Worm (Caenorhabditis elegans) whole organism, late embryonic: ENCODE data around the gene M7.12.

Experiments used
- C08G9.2 ChIP-seq: sonication (generic microtip); optimal IDR thresholded peaks from 2 replicates; lab custom pipeline; 2016; ENCODE audit warnings: mild to moderate bottlenecking, missing genetic modification characterization, moderate library complexity, missing compliant biosample characterization
- C38D4.7 ChIP-seq: fragments of 200-800 bp; sonication (Bioruptor generic); optimal IDR thresholded peaks from 2 replicates; lab custom pipeline; 2018; ENCODE audit warnings: mild to moderate bottlenecking, missing genetic modification characterization, moderate library complexity, missing compliant biosample characterization
- K09A11.1 ChIP-seq: sonication (generic microtip); optimal IDR thresholded peaks from 2 replicates; lab custom pipeline; 2017; ENCODE audit warnings: antibody characterized with exemption, mild to moderate bottlenecking, missing genetic modification characterization, missing compliant biosample characterization; ENCODE audit not compliant: insufficient read depth
- Y22D7AL.16 ChIP-seq: sonication (generic microtip); optimal IDR thresholded peaks from 2 replicates; lab custom pipeline; 2016; ENCODE audit warnings: missing genetic modification characterization, missing compliant biosample characterization
- ahr-1 ChIP-seq: sonication (generic microtip); optimal IDR thresholded peaks from 2 replicates; lab custom pipeline; 2016; ENCODE audit warnings: missing genetic modification characterization, missing compliant biosample characterization
- ceh-14 ChIP-seq: sonication (generic microtip); optimal IDR thresholded peaks from 2 replicates; lab custom pipeline; 2016; ENCODE audit warnings: missing genotype, missing genetic modification characterization, missing compliant biosample characterization
- ceh-18 ChIP-seq: sonication (generic microtip); optimal IDR thresholded peaks from 2 replicates; lab custom pipeline; 2016; ENCODE audit warnings: missing genetic modification characterization, missing compliant biosample characterization
- ceh-2 ChIP-seq: sonication (generic microtip); optimal IDR thresholded peaks from 2 replicates; lab custom pipeline; 2016; ENCODE audit warnings: missing genotype, missing genetic modification characterization, missing compliant biosample characterization
- ceh-30 ChIP-seq: fragments of 150-350 bp; optimal IDR thresholded peaks from 2 replicates; lab custom pipeline; 2014; ENCODE audit warnings: missing biosample characterization, missing genetic modification characterization
- ceh-48 ChIP-seq: sonication (generic microtip); optimal IDR thresholded peaks from 2 replicates; lab custom pipeline; 2016; ENCODE audit warnings: missing genetic modification characterization, inconsistent platforms, missing compliant biosample characterization
- ceh-6 ChIP-seq: fragments of 200-800 bp; sonication (Bioruptor generic); optimal IDR thresholded peaks from 2 replicates; lab custom pipeline; 2018; ENCODE audit warnings: mild to moderate bottlenecking, missing genetic modification characterization, missing compliant biosample characterization
- che-1 ChIP-seq: sonication (generic microtip); optimal IDR thresholded peaks from 2 replicates; lab custom pipeline; 2016; ENCODE audit warnings: mild to moderate bottlenecking, missing genetic modification characterization, missing compliant biosample characterization
- dmd-4 ChIP-seq: sonication (generic microtip); optimal IDR thresholded peaks from 2 replicates; lab custom pipeline; 2016; ENCODE audit warnings: borderline replicate concordance, missing genetic modification characterization, missing compliant biosample characterization
- dve-1 ChIP-seq: sonication (generic microtip); optimal IDR thresholded peaks from 2 replicates; lab custom pipeline; 2017; ENCODE audit warnings: antibody characterized with exemption, mild to moderate bottlenecking, missing genetic modification characterization, missing compliant biosample characterization
- elt-2 ChIP-seq: sonication (generic microtip); optimal IDR thresholded peaks from 2 replicates; lab custom pipeline; 2016; ENCODE audit warnings: missing genetic modification reagents, missing genetic modification characterization, missing compliant biosample characterization
- ets-4 ChIP-seq: sonication (generic microtip); optimal IDR thresholded peaks from 2 replicates; lab custom pipeline; 2016; ENCODE audit warnings: missing genetic modification characterization, missing compliant biosample characterization
- fax-1 ChIP-seq: sonication (generic microtip); optimal IDR thresholded peaks from 2 replicates; lab custom pipeline; 2016; ENCODE audit warnings: missing genotype, missing genetic modification characterization, missing compliant biosample characterization
- fkh-10 ChIP-seq: fragments of 150-350 bp; optimal IDR thresholded peaks from 2 replicates; lab custom pipeline; 2014; ENCODE audit warnings: missing biosample characterization, missing genetic modification reagents, missing genetic modification characterization
- fkh-6 ChIP-seq: sonication (generic microtip); optimal IDR thresholded peaks from 2 replicates; lab custom pipeline; 2016; ENCODE audit warnings: missing genetic modification characterization, missing compliant biosample characterization
- hlh-15 ChIP-seq: sonication (generic microtip); optimal IDR thresholded peaks from 2 replicates; lab custom pipeline; 2016; ENCODE audit warnings: missing genetic modification characterization, missing compliant biosample characterization
- hlh-6 ChIP-seq: sonication (generic microtip); optimal IDR thresholded peaks from 2 replicates; lab custom pipeline; 2016; ENCODE audit warnings: missing genotype, missing genetic modification characterization, missing compliant biosample characterization
- hlh-8 ChIP-seq: sonication (generic microtip); optimal IDR thresholded peaks from 2 replicates; lab custom pipeline; 2016; ENCODE audit warnings: missing genotype, missing genetic modification characterization, missing compliant biosample characterization
- madf-2 ChIP-seq: sonication (generic microtip); optimal IDR thresholded peaks from 2 replicates; lab custom pipeline; 2017; ENCODE audit warnings: missing genetic modification characterization, missing compliant biosample characterization
- mec-3 ChIP-seq: sonication (generic microtip); optimal IDR thresholded peaks from 2 replicates; lab custom pipeline; 2016; ENCODE audit warnings: borderline replicate concordance, missing genetic modification characterization, missing compliant biosample characterization
- nfya-1 ChIP-seq: sonication (generic microtip); optimal IDR thresholded peaks from 2 replicates; lab custom pipeline; 2017; ENCODE audit warnings: missing genetic modification characterization, mild to moderate bottlenecking, missing compliant biosample characterization, antibody characterized with exemption, moderate library complexity
- nhr-11 ChIP-seq: fragments of 150-350 bp; optimal IDR thresholded peaks from 2 replicates; lab custom pipeline; 2014; ENCODE audit warnings: missing biosample characterization, missing genetic modification characterization
- npax-4 ChIP-seq: sonication (generic microtip); optimal IDR thresholded peaks from 2 replicates; lab custom pipeline; 2016; ENCODE audit warnings: missing genetic modification characterization, missing compliant biosample characterization
- pag-3 ChIP-seq: sonication (generic microtip); optimal IDR thresholded peaks from 2 replicates; lab custom pipeline; 2016; ENCODE audit warnings: missing compliant biosample characterization, missing genetic modification characterization, borderline replicate concordance
- pha-2 ChIP-seq: sonication (generic microtip); optimal IDR thresholded peaks from 2 replicates; lab custom pipeline; 2017; ENCODE audit warnings: mild to moderate bottlenecking, missing genetic modification characterization, missing compliant biosample characterization
- pqm-1 ChIP-seq: sonication (generic microtip); optimal IDR thresholded peaks from 2 replicates; lab custom pipeline; 2016; ENCODE audit warnings: missing genetic modification characterization, missing compliant biosample characterization
- ref-2 ChIP-seq: sonication (generic microtip); optimal IDR thresholded peaks from 2 replicates; lab custom pipeline; 2016; ENCODE audit warnings: missing genetic modification characterization, missing compliant biosample characterization
- rnt-1 ChIP-seq: sonication (generic microtip); optimal IDR thresholded peaks from 2 replicates; lab custom pipeline; 2016; ENCODE audit warnings: missing genetic modification characterization, missing compliant biosample characterization
- sox-2 ChIP-seq: fragments of 200-800 bp; sonication (Bioruptor generic); IDR thresholded peaks from 2 replicates; pipeline ENCODE4 v1.3.6; 2022; ENCODE audit warnings: missing genetic modification reagents, missing genetic modification characterization, missing compliant biosample characterization
- sox-4 ChIP-seq: sonication (generic microtip); optimal IDR thresholded peaks from 2 replicates; lab custom pipeline; 2017; ENCODE audit warnings: mild to moderate bottlenecking, missing genetic modification characterization, inconsistent platforms, missing compliant biosample characterization
- tbx-7 ChIP-seq: sonication (generic microtip); optimal IDR thresholded peaks from 2 replicates; lab custom pipeline; 2016; ENCODE audit warnings: missing genotype, missing genetic modification characterization, missing compliant biosample characterization
- ttx-3 ChIP-seq: sonication (generic microtip); optimal IDR thresholded peaks from 2 replicates; lab custom pipeline; 2016; ENCODE audit warnings: missing genetic modification reagents, missing genetic modification characterization, missing compliant biosample characterization
- unc-3 ChIP-seq, 2 experiments: fragments of 200-800 bp in 1 of 2; sonication (Bioruptor generic) in 1 of 2; sonication (generic microtip) in 1 of 2; conservative IDR thresholded peaks in 1 of 2; optimal IDR thresholded peaks in 1 of 2; 2 replicates each; pipeline versions ENCODE4 v1.3.6 to Lab custom; 2016 to 2022; ENCODE audit warnings: missing compliant biosample characterization in 2 of 2, missing genetic modification characterization in 2 of 2, missing genetic modification reagents in 1 of 2
- unc-42 ChIP-seq: sonication (generic microtip); optimal IDR thresholded peaks from 2 replicates; lab custom pipeline; 2016; ENCODE audit warnings: missing genotype, missing genetic modification characterization, missing compliant biosample characterization
- unc-86 ChIP-seq: sonication (generic microtip); optimal IDR thresholded peaks from 2 replicates; lab custom pipeline; 2016; ENCODE audit warnings: missing genetic modification characterization, missing compliant biosample characterization
- ztf-16 ChIP-seq: sonication (generic microtip); optimal IDR thresholded peaks from 2 replicates; lab custom pipeline; 2017; ENCODE audit warnings: missing genetic modification characterization, missing compliant biosample characterization

Gene M7.12

DNA sequence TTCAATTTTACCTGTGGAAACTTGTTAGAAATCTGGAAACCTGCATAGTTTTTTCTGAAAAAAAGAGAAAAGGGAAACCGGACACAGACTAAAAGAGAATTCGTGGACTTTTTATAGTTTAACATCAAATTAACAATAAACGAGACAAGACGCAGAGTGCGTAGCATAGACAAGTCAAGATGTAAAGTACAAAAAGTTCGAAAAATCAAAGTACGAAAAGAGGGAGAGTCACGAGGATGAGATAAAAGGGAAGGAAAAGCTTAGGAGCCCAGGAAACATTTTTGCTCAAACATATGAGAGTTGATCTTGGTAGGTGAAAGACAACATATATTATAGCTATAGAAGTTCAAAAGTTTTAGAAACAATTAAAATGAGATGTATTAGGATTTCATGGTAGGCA, at the start of gene M7.12:
Gene M7.12 (minus strand): TSS at position 188 of the 400 bp plus-strand sequence.
- TF ChIP-seq sox-4 (tag; lab: Kevin White, UChicago) (no peak), fkh-10 (no peak), ceh-48 (tag; lab: Kevin White, UChicago) (no peak), ceh-6 (no peak), K09A11.1 (no peak), dmd-4 (no peak), dve-1 (tag; lab: Kevin White, UChicago) (no peak), ceh-18 (tag; lab: Kevin White, UChicago) (no peak), hlh-8 (tag; lab: Kevin White, UChicago) (no peak), ceh-14 (no peak), elt-2 (tag; lab: Kevin White, UChicago) (no peak)

DNA sequence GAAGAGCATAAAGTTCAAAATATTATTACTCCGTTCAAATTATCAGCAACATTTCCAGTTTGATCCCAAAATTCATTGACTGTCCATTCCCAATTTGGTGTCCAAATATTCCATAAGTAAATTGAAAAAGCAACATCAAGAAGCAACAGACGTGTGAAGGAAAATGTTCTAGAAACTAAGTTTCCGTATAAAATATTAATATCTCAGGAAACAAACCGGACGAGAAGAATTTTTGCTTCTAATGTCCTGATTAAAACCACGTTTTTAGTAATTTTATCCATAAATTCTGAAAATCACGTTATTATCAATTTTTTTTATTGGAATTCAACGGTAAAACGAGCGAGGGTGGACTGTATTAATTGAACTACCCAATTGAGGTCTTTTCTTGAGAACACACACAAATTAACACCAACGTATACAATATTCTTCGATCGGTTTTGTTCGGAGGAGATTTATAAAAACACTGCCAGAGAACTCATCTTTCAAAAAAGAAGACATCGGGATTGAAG, 49.2 kb upstream of the M7.12 start, which contains the start of gene pigq-1:
Gene pigq-1 (minus strand): TSS at position 286 of the 509 bp plus-strand sequence.
- TF ChIP-seq che-1 (tag; lab: Kevin White, UChicago) (no peak), pag-3 (tag; lab: Kevin White, UChicago) (no peak), nfya-1 (no peak), sox-2 (GFP tag; lab: Robert Waterston, UW) (no peak), madf-2 (tag; lab: Kevin White, UChicago) (no peak), npax-4 (no peak), ttx-3 (tag; lab: Kevin White, UChicago) (no peak)
- TF ChIP-seq, all 69 proteins: peak for 0

DNA sequence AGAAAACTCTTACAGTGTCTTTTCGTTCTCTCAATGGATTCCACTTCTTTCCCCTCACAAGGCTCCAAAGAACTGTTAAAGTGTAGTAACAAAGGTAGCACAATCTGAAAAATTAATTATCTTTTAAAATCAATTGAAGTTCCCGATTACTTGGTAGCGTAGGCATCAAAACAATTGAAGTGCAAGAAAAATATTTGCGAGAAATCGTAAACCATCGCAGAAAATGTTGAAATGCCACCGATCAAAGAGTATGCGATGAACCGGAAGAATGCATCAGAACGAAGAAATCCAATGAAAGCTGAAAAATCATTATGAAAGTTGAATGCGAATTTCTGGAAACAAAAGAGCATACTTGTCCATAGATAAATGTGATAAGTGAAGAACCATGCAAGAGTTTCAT, 48.7 kb upstream of the M7.12 start:
- TF ChIP-seq pag-3 (tag; lab: Kevin White, UChicago) (no peak), fkh-6 (tag; lab: Kevin White, UChicago) (no peak), ztf-16 (tag; lab: Kevin White, UChicago) (no peak), tbx-7 (no peak), fax-1 (no peak), ceh-6 (no peak), ceh-18 (tag; lab: Kevin White, UChicago) (no peak), ceh-14 (no peak), ref-2 (tag; lab: Kevin White, UChicago) (no peak), C38D4.7 (GFP tag; lab: Kevin White, UChicago) (no peak), pha-2 (tag; lab: Kevin White, UChicago) (no peak), dve-1 (tag; lab: Kevin White, UChicago) (no peak), ceh-30 (tag; lab: Kevin White, UChicago) (no peak), ets-4 (tag; lab: Kevin White, UChicago) (no peak), sox-2 (GFP tag; lab: Robert Waterston, UW) (no peak), unc-3 (GFP tag; conservative IDR thresholded peaks at IDR 0.05; lab: Robert Waterston, UW) (no peak), unc-3 (tag; optimal IDR thresholded peaks at IDR 0.05; lab: Kevin White, UChicago) (no peak)
- TF ChIP-seq, all 69 proteins: peak for 0

DNA sequence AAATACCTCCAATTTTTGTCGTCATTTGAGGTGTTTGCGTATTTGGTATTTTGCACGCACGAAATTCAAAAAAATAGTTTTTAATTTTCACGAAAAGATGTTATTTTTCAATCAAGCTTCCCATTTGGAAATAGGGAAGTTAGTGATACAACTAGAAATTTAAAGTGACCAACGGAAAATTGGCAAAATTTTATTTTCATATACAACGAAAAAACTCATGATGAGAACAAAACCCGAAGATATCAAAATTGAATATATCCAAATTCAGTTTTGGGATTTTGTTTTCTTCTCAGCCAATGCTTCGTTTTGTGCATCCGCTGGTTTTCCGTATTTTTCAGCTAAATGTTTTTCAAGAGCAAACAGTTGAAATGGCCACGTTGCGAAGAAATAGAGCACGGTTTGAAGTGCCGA, 48.2 kb upstream of the M7.12 start:
- TF ChIP-seq ahr-1, result no peak
- no peak for TF ChIP-seq hlh-6
- no peak for TF ChIP-seq fkh-6 (tag; lab: Kevin White, UChicago)
- no peak for TF ChIP-seq unc-86 (tag; lab: Kevin White, UChicago)
- TF ChIP-seq, all 69 proteins: peak for 0

DNA sequence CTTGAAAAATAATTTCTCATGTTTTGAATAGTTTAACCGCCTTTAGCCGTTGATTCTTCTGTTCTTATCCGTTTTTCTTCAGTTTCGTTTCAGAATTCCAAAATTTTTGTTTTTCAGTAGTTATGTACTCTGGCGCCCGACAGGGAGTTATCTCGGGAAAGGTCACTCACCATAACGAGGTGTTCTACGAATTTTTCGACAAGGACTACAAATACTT, 45.4 kb upstream of the M7.12 start, which contains the start of gene F01G4.4:
Gene F01G4.4 (plus strand): TSS at position 118 of the 217 bp plus-strand sequence.
- TF ChIP-seq unc-42 (tag; lab: Kevin White, UChicago) (no peak), pqm-1 (tag; lab: Kevin White, UChicago) (no peak), rnt-1 (no peak), ceh-2 (no peak), elt-2 (tag; lab: Kevin White, UChicago) (no peak), C08G9.2 (tag; lab: Kevin White, UChicago) (no peak), mec-3 (tag; lab: Kevin White, UChicago) (no peak), ceh-14 (no peak), hlh-15 (no peak), Y22D7AL.16 (tag; lab: Kevin White, UChicago) (no peak), nhr-11 (tag; lab: Kevin White, UChicago) (no peak)
- TF ChIP-seq, all 69 proteins: peak for 0
